Fruit fly (Drosophila melanogaster) S2 (cell line): ENCODE results near the gene Rab3-GEF.

ENCODE experiments used
- CG8478 ChIP-seq: fragments of >200 bp; optimal IDR thresholded peaks from 2 replicates; lab custom pipeline; 2018
- CTCF ChIP-seq, 2 experiments: fragments of >200 bp; optimal IDR thresholded peaks; 2 replicates each; lab custom pipeline; 2018

The Rab3-GEF gene

dm6 chrX:15152058-15152457 lies 62.6 kb downstream of the Rab3-GEF start:
- TF ChIP-seq CG8478 (lab: Kevin White, UChicago) (no peak), CTCF (optimal IDR thresholded peaks at IDR 0.05; lab: Kevin White, UChicago) (no peak)

- no peak for TF ChIP-seq CTCF (optimal IDR thresholded peaks at IDR 0.05; lab: Kevin White, UChicago)
- TF ChIP-seq CG8478 (lab: Kevin White, UChicago), result no peak
Measured at dm6 chrX:15156286-15156685, 66.8 kb downstream of the Rab3-GEF start.

- TF ChIP-seq CTCF (optimal IDR thresholded peaks at IDR 0.05; lab: Kevin White, UChicago) (no peak), CG8478 (lab: Kevin White, UChicago) (no peak)
Measured at dm6 chrX:15157230-15157629, 67.7 kb downstream of the Rab3-GEF start.

- TF ChIP-seq CG8478 (lab: Kevin White, UChicago) (no peak), CTCF (optimal IDR thresholded peaks at IDR 0.05; lab: Kevin White, UChicago) (no peak)
Measured at dm6 chrX:15162068-15162467, 72.6 kb downstream of the Rab3-GEF start.

- TF ChIP-seq CTCF (optimal IDR thresholded peaks at IDR 0.05; lab: Kevin White, UChicago) (no peak), CG8478 (lab: Kevin White, UChicago) (no peak)
Measured at dm6 chrX:15162941-15163340, 73.5 kb downstream of the Rab3-GEF start, which contains the start of gene CG9095. Gene CG9095, minus strand, starts transcription at chrX:15163225.
